Worm (Caenorhabditis elegans) whole organism, dauer: Measurements from ENCODE around the gene C11E4.8.
"Not testable (repeated sequence)": the region's sequence is repeated elsewhere in the genome, so short reads cannot be mapped to it uniquely, and the experiment has no call there.

ENCODE experiments used
- unc-62 ChIP-seq: sonication (generic microtip); optimal IDR thresholded peaks from 2 replicates; lab custom pipeline; 2017; ENCODE audit warnings: missing biosample characterization, missing genetic modification reagents, missing genetic modification characterization

C11E4.8 gene

ce11 chrX:9620136-9620535 lies at the start of gene C11E4.8:
C11E4.8 (plus strand) TSS chrX:9620436.
- TF ChIP-seq unc-62 (GFP tag; lab: Kevin White, UChicago) = no peak

DNA sequence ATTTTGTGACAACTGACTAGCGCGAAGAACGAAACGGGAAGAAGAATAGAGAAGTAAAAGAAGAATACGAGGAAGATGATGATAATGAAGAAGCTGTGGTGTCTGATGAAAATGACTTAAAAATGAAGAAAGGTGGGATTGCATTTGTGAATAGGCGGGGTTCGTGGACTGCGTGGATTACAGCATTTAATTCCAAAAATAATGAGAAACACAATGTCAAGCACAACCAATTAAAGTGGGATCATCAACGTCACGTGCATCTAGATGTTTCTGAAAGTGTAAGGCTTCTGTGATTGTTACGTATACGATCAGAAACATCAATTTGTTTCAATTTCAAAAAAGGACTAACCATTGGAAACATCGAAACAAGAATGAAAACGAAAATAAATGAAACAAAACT lies 43.3 kb upstream of the C11E4.8 start, which contains the start of gene glb-17:
Gene glb-17, minus strand, starts transcription at position 101 of the 400 bp plus-strand sequence.
- no peak for TF ChIP-seq unc-62 (GFP tag; lab: Kevin White, UChicago)

DNA sequence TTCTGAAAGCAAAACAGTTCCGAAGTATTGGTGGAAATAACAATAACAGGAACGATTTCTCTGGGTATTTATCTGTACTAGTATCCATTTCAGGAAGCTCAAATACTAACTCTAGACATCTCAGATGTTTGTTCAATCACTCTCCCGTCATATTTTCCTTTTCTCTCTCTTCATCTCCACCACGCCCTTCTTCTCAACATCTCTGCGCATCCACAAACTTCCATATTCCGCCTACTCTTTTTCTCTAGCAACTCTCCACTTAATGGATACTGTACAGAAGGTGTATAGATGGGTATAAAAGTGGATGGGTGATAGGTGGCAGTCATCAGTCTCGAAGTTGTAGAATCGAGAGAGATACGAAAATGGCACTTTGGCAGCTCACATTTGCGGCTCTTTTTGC lies 35.9 kb upstream of the C11E4.8 start, which contains the start of gene gpx-5:
Gene gpx-5, plus strand, starts transcription at position 336 of the 400 bp plus-strand sequence.
- no peak for TF ChIP-seq unc-62 (GFP tag; lab: Kevin White, UChicago)

DNA sequence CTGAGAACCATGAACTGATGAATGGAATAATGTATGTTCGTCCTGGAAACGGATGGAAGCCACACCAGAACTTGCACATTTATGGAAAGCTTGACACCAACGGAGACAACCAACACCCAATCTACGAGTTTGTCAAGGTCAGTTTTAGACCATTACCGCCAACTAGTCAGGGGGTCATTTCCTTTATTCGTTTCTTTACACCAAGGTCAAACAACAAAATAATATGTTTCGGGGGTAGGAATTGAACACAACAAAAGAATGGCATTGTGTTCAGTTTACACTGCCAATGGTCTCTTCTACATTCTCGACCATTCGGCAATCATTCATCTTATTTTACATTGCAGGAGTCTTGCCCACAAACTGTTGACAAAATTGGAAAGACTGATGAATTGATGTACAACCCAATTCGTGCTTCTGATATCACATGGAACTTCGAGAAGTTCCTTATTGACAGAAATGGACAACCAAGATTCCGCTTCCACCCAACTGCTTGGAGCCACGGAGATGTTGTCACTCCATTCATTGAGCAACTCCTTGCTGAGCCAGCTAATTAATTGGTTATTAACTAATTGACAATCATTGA lies 34.6 kb upstream of the C11E4.8 start:
- no peak for TF ChIP-seq unc-62 (GFP tag; lab: Kevin White, UChicago)

- no peak for TF ChIP-seq unc-62 (GFP tag; lab: Kevin White, UChicago)
These were observed 32.6 kb upstream of the C11E4.8 start, which contains the start of gene gpx-3 for ce11 chrX:9587642-9588041. gpx-3 (plus strand) TSS chrX:9587942.

ce11 chrX:9589123-9589522 lies 31.1 kb upstream of the C11E4.8 start, which contains the start of gene del-8:
del-8 (plus strand) TSS chrX:9589423.
- no peak for TF ChIP-seq unc-62 (GFP tag; lab: Kevin White, UChicago)

- no peak for TF ChIP-seq unc-62 (GFP tag; lab: Kevin White, UChicago)
These were observed 22.9 kb upstream of the C11E4.8 start for ce11 chrX:9597299-9597698.

DNA sequence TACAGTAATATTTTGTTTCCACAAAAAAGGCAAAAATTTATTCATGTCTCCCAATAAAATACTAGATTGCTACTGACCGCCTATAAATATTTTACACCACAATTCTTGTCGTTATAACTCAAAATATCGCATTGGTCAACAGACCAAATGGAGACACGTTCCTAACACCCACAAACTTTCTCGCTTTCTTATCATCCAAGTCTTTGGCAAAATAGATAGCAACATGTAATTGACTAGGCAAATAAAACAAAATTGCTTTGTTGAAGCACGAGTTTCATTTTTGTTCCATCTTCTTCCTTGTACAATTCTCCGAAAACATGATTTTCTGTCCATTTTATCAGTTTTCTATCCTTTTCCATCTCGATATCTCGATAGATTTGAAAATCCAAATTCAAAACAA lies 17.6 kb upstream of the C11E4.8 start:
- no peak for TF ChIP-seq unc-62 (GFP tag; lab: Kevin White, UChicago)

- no peak for TF ChIP-seq unc-62 (GFP tag; lab: Kevin White, UChicago)
These were observed 17.1 kb upstream of the C11E4.8 start for ce11 chrX:9603180-9603579.

- no peak for TF ChIP-seq unc-62 (GFP tag; lab: Kevin White, UChicago)
These were observed 12.1 kb upstream of the C11E4.8 start for ce11 chrX:9608127-9608526.

- TF ChIP-seq unc-62 (GFP tag; lab: Kevin White, UChicago) = no peak
These were observed 10.1 kb upstream of the C11E4.8 start, which contains the start of gene C11E4.6 for ce11 chrX:9610040-9610613. C11E4.6 (plus strand) TSS chrX:9610563.

DNA sequence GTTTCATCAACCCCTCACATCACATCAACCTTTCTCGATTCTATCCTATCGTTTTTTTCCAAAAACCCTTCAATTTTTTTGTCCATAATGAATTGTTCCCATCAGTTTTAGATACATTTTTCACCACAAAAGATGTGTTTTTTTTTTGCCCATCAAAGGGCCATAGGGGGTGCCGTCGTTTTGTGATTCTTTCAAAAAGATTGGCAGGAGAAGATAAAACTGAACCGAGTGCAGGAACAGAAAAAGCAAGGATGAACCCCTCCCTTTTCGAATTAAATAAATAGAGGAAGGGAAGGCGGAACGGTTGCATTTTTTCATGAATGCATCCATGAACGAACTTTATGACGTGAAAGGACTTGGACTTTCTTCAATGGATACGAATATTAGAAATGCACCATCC lies 3.3 kb upstream of the C11E4.8 start, which contains the start of gene C11E4.7:
Gene C11E4.7, plus strand, starts transcription at position 301 of the 400 bp plus-strand sequence.
- no peak for TF ChIP-seq unc-62 (GFP tag; lab: Kevin White, UChicago)

ce11 chrX:9622609-9623008 lies 2.4 kb downstream of the C11E4.8 start:
- TF ChIP-seq unc-62 (GFP tag; lab: Kevin White, UChicago) = no peak

- TF ChIP-seq unc-62 (GFP tag; lab: Kevin White, UChicago) = not testable (repeated sequence)
These were observed 5.6 kb downstream of the C11E4.8 start, which contains the start of gene F34H10.1 for ce11 chrX:9625824-9626223. F34H10.1 (plus strand) TSS chrX:9626124.

ce11 chrX:9629552-9629951 lies 9.3 kb downstream of the C11E4.8 start:
- TF ChIP-seq unc-62 (GFP tag; lab: Kevin White, UChicago) = no peak

DNA sequence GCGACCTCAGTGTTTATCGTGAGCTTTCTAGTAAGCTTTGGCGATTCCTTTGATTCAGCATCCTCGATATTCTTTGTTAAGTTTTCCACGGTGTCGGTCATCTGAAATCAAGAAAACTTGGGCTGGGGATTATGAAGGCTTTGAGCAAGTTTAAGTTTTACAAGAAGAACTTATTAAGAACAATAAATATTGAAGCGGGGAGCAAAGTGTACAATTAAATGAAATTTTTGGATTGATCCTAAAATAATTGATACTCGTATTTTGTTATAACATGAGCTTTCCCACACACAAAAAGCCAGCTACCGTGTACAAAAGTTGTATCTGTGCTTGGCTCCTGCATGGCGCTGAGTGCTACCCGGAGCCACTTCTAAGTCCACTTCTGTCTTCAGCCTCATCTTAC lies 14.7 kb downstream of the C11E4.8 start, which contains the start of gene F34H10.3:
Gene F34H10.3, minus strand, starts transcription at position 101 of the 400 bp plus-strand sequence.
- TF ChIP-seq unc-62 (GFP tag; lab: Kevin White, UChicago) = no peak

DNA sequence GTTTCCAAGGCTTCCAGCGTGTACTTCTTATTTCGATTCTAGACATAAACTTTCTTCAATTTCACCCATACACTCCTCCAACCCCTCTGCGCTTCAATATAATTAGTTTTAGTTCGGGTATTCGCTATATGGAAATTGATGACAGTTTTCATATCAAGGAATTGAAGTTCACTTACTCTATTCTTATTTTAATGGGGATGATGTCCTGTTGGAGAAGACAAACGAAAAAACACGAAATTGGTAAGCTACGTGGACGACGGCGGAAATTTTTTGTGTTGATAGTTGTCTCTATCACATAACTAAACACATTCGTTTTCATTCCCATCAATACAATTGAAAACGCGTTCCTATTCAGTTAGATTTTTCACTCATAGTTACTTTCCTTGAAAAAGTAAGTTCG lies 15.1 kb downstream of the C11E4.8 start, which contains the start of gene F34H10.5:
Gene F34H10.5, plus strand, starts transcription at position 301 of the 400 bp plus-strand sequence.
- no peak for TF ChIP-seq unc-62 (GFP tag; lab: Kevin White, UChicago)
